Worm (Caenorhabditis elegans) whole organism, L1 larva: ENCODE measurements around the gene mog-4.

ENCODE experiments used
- C04F5.9 ChIP-seq: sonication (generic microtip); optimal IDR thresholded peaks from 2 replicates; lab custom pipeline; 2016; ENCODE audit warnings: missing genetic modification characterization, missing compliant biosample characterization
- F16B12.6 ChIP-seq: fragments of 150-350 bp; optimal IDR thresholded peaks from 2 replicates; lab custom pipeline; 2014; ENCODE audit warnings: missing biosample characterization, missing genetic modification characterization
- alr-1 ChIP-seq: fragments of 200-800 bp; sonication (Bioruptor generic); optimal IDR thresholded peaks from 2 replicates; lab custom pipeline; 2018; ENCODE audit warnings: borderline replicate concordance, mild to moderate bottlenecking, missing genetic modification characterization, missing compliant biosample characterization
- ama-1 ChIP-seq: fragments of 150-350 bp; optimal IDR thresholded peaks from 2 replicates; lab custom pipeline; 2014
- ceh-63 ChIP-seq: fragments of 200-800 bp; sonication (Bioruptor generic); optimal IDR thresholded peaks from 2 replicates; lab custom pipeline; 2018; ENCODE audit warnings: mild to moderate bottlenecking, missing genetic modification characterization, missing compliant biosample characterization
- ceh-8 ChIP-seq: fragments of 200-800 bp; sonication (Bioruptor generic); optimal IDR thresholded peaks from 2 replicates; lab custom pipeline; 2018; ENCODE audit warnings: mild to moderate bottlenecking, missing genetic modification characterization, moderate library complexity, missing compliant biosample characterization
- ceh-82 ChIP-seq, 3 experiments: fragments of 150-350 bp in 1 of 3; sonication (generic microtip) in 2 of 3; optimal IDR thresholded peaks; 2 replicates each; lab custom pipeline; 2014 to 2017; ENCODE audit warnings: missing biosample characterization in 3 of 3, missing genetic modification characterization in 3 of 3
- ceh-90 ChIP-seq: sonication (generic microtip); optimal IDR thresholded peaks from 2 replicates; lab custom pipeline; 2016; ENCODE audit warnings: missing genetic modification characterization, missing compliant biosample characterization
- dpl-1 ChIP-seq, 3 experiments: fragments of 150-350 bp in 2 of 3; sonication (generic microtip) in 1 of 3; optimal IDR thresholded peaks; 2 replicates each; lab custom pipeline; 2014 to 2017; ENCODE audit warnings: missing biosample characterization in 3 of 3, missing genetic modification characterization in 3 of 3, missing genetic modification reagents in 3 of 3
- dsc-1 ChIP-seq: sonication (generic microtip); optimal IDR thresholded peaks from 2 replicates; lab custom pipeline; 2016; ENCODE audit warnings: mild to moderate bottlenecking, missing genetic modification characterization, missing compliant biosample characterization
- egl-27 ChIP-seq, 2 experiments: fragments of 150-350 bp in 1 of 2; sonication (generic microtip); optimal IDR thresholded peaks; 3 replicates each; lab custom pipeline; 2017 to 2018; ENCODE audit warnings: missing biosample characterization in 2 of 2, missing genetic modification characterization in 2 of 2, missing genetic modification reagents in 2 of 2
- fkh-4 ChIP-seq: sonication (generic microtip); optimal IDR thresholded peaks from 2 replicates; lab custom pipeline; 2016; ENCODE audit warnings: missing compliant biosample characterization, missing genetic modification characterization, borderline replicate concordance
- fkh-8 ChIP-seq: sonication (generic microtip); optimal IDR thresholded peaks from 2 replicates; lab custom pipeline; 2016; ENCODE audit warnings: mild to moderate bottlenecking, missing genetic modification characterization, missing compliant biosample characterization
- fos-1 ChIP-seq: fragments of 150-350 bp; optimal IDR thresholded peaks from 2 replicates; lab custom pipeline; 2014; ENCODE audit warnings: missing biosample characterization, missing genetic modification characterization
- hlh-17 ChIP-seq: fragments of 200-800 bp; sonication (Bioruptor generic); optimal IDR thresholded peaks from 2 replicates; lab custom pipeline; 2018; ENCODE audit warnings: missing genetic modification characterization, mild to moderate bottlenecking, missing compliant biosample characterization, moderate library complexity, borderline replicate concordance
- hlh-4 ChIP-seq: sonication (generic microtip); optimal IDR thresholded peaks from 2 replicates; lab custom pipeline; 2016; ENCODE audit warnings: mild to moderate bottlenecking, missing genetic modification characterization, missing compliant biosample characterization
- irx-1 ChIP-seq: sonication (generic microtip); optimal IDR thresholded peaks from 2 replicates; lab custom pipeline; 2016; ENCODE audit warnings: missing genetic modification characterization, missing compliant biosample characterization
- isw-1 ChIP-seq: fragments of 200-800 bp; sonication (Bioruptor generic); IDR thresholded peaks from 2 replicates; pipeline ENCODE4 v1.3.6; 2022; ENCODE audit warnings: missing genetic modification characterization, missing compliant biosample characterization
- lin-13 ChIP-seq: fragments of 150-350 bp; optimal IDR thresholded peaks from 2 replicates; lab custom pipeline; 2014; ENCODE audit warnings: missing biosample characterization, missing genetic modification reagents, missing genetic modification characterization
- lin-14 ChIP-seq: fragments of 200-800 bp; sonication (Bioruptor generic); optimal IDR thresholded peaks from 2 replicates; lab custom pipeline; 2018; ENCODE audit warnings: mild to moderate bottlenecking, missing genetic modification characterization, moderate library complexity, missing compliant biosample characterization
- lin-15B ChIP-seq: fragments of 150-350 bp; sonication (generic microtip); optimal IDR thresholded peaks from 3 replicates; lab custom pipeline; 2014; ENCODE audit warnings: missing biosample characterization, missing genetic modification characterization
- lin-39 ChIP-seq: fragments of 150-350 bp; optimal IDR thresholded peaks from 2 replicates; lab custom pipeline; 2014; ENCODE audit warnings: missing biosample characterization, missing genetic modification reagents, missing genetic modification characterization
- lir-3 ChIP-seq: sonication (generic microtip); optimal IDR thresholded peaks from 2 replicates; lab custom pipeline; 2016; ENCODE audit warnings: mild to moderate bottlenecking, missing genetic modification characterization, moderate library complexity, missing compliant biosample characterization; ENCODE audit not compliant: poor library complexity
- lsy-2 ChIP-seq, 2 experiments: fragments of 150-350 bp; optimal IDR thresholded peaks; 2 replicates each; lab custom pipeline; 2014; ENCODE audit warnings: missing biosample characterization in 2 of 2, missing genetic modification characterization in 2 of 2
- mab-9 ChIP-seq: fragments of 200-800 bp; sonication (Bioruptor generic); IDR thresholded peaks from 2 replicates; pipeline ENCODE4 v1.3.6; 2022; ENCODE audit warnings: missing genetic modification reagents, missing genetic modification characterization, missing compliant biosample characterization
- mdl-1 ChIP-seq, 2 experiments: fragments of 150-350 bp; optimal IDR thresholded peaks; 2 replicates each; lab custom pipeline; 2014 to 2017; ENCODE audit warnings: missing biosample characterization in 2 of 2, missing genetic modification characterization in 2 of 2, inconsistent platforms in 1 of 2
- nhr-11 ChIP-seq: fragments of 150-350 bp; optimal IDR thresholded peaks from 2 replicates; lab custom pipeline; 2014; ENCODE audit warnings: missing biosample characterization, missing genetic modification characterization
- nhr-20 ChIP-seq: sonication (generic microtip); optimal IDR thresholded peaks from 2 replicates; lab custom pipeline; 2016; ENCODE audit warnings: mild to moderate bottlenecking, missing genetic modification characterization, missing compliant biosample characterization
- nhr-47 ChIP-seq: sonication (generic microtip); optimal IDR thresholded peaks from 2 replicates; lab custom pipeline; 2016; ENCODE audit warnings: mild to moderate bottlenecking, missing genetic modification characterization, moderate library complexity, missing compliant biosample characterization
- nhr-71 ChIP-seq: sonication (generic microtip); optimal IDR thresholded peaks from 2 replicates; lab custom pipeline; 2016; ENCODE audit warnings: mild to moderate bottlenecking, missing genetic modification characterization, moderate library complexity, missing compliant biosample characterization
- nhr-76 ChIP-seq: sonication (generic microtip); optimal IDR thresholded peaks from 2 replicates; lab custom pipeline; 2017; ENCODE audit warnings: missing biosample characterization, missing genetic modification characterization
- nhr-77 ChIP-seq: fragments of 150-350 bp; optimal IDR thresholded peaks from 2 replicates; lab custom pipeline; 2014; ENCODE audit warnings: missing biosample characterization, missing genetic modification characterization
- nhr-90 ChIP-seq: sonication (generic microtip); optimal IDR thresholded peaks from 2 replicates; lab custom pipeline; 2016; ENCODE audit warnings: mild to moderate bottlenecking, missing genetic modification characterization, missing compliant biosample characterization; ENCODE audit not compliant: poor library complexity
- pag-3 ChIP-seq: sonication (generic microtip); optimal IDR thresholded peaks from 2 replicates; lab custom pipeline; 2017; ENCODE audit warnings: missing genetic modification characterization, mild to moderate bottlenecking, missing compliant biosample characterization, antibody characterized with exemption, borderline replicate concordance; ENCODE audit not compliant: insufficient read depth
- rnt-1 ChIP-seq: sonication (generic microtip); optimal IDR thresholded peaks from 2 replicates; lab custom pipeline; 2016; ENCODE audit warnings: mild to moderate bottlenecking, missing genetic modification characterization, moderate library complexity, missing compliant biosample characterization
- skn-1 ChIP-seq: fragments of 150-350 bp; optimal IDR thresholded peaks from 2 replicates; lab custom pipeline; 2014; ENCODE audit warnings: missing biosample characterization, missing genetic modification characterization
- snpc-4 ChIP-seq: fragments of 150-350 bp; optimal IDR thresholded peaks from 2 replicates; lab custom pipeline; 2014; ENCODE audit warnings: missing biosample characterization, missing genetic modification characterization
- sptf-1 ChIP-seq: fragments of 150-350 bp; optimal IDR thresholded peaks from 2 replicates; lab custom pipeline; 2014; ENCODE audit warnings: missing biosample characterization, missing genetic modification characterization
- sup-37 ChIP-seq: fragments of 200-800 bp; sonication (Bioruptor generic); optimal IDR thresholded peaks from 2 replicates; lab custom pipeline; 2018; ENCODE audit warnings: mild to moderate bottlenecking, missing genetic modification characterization, missing compliant biosample characterization
- swsn-7 ChIP-seq: sonication (generic microtip); optimal IDR thresholded peaks from 2 replicates; lab custom pipeline; 2016; ENCODE audit warnings: missing genetic modification characterization, missing compliant biosample characterization
- tlp-1 ChIP-seq: fragments of 150-350 bp; optimal IDR thresholded peaks from 2 replicates; lab custom pipeline; 2014; ENCODE audit warnings: missing biosample characterization, missing genetic modification characterization
- unc-30 ChIP-seq: sonication (generic microtip); optimal IDR thresholded peaks from 2 replicates; lab custom pipeline; 2017; ENCODE audit warnings: missing biosample characterization, missing genetic modification characterization
- unc-62 ChIP-seq: fragments of 150-350 bp; optimal IDR thresholded peaks from 2 replicates; lab custom pipeline; 2014; ENCODE audit warnings: missing biosample characterization, missing genetic modification reagents, missing genetic modification characterization
- unc-98 ChIP-seq: fragments of 200-800 bp; sonication (Bioruptor generic); IDR thresholded peaks from 2 replicates; pipeline ENCODE4 v1.3.6; 2022; ENCODE audit warnings: missing genetic modification characterization, missing compliant biosample characterization
- xbp-1 ChIP-seq: sonication (generic microtip); optimal IDR thresholded peaks from 2 replicates; lab custom pipeline; 2016; ENCODE audit warnings: missing genetic modification characterization, missing compliant biosample characterization
- zip-4 ChIP-seq: fragments of 200-800 bp; sonication (Bioruptor generic); optimal IDR thresholded peaks from 2 replicates; lab custom pipeline; 2018; ENCODE audit warnings: mild to moderate bottlenecking, missing genetic modification characterization, moderate library complexity, missing compliant biosample characterization
- ztf-11 ChIP-seq, 2 experiments: sonication (generic microtip); optimal IDR thresholded peaks; 2 replicates each; lab custom pipeline; 2016 to 2017; ENCODE audit warnings: missing genetic modification characterization in 2 of 2, missing biosample characterization in 1 of 2, missing compliant biosample characterization in 1 of 2

mog-4 gene

ce11 chrII:14593281-14593680 is 31.9 kb upstream of the mog-4 start, which contains the start of gene catp-4:
Gene catp-4, plus strand, starts transcription at chrII:14593581.
- no peak for TF ChIP-seq unc-30
- no peak for TF ChIP-seq sup-37 (GFP tag; lab: Kevin White, UChicago)
- TF ChIP-seq lir-3 (tag; lab: Kevin White, UChicago): no peak
- TF ChIP-seq unc-98 (GFP tag; lab: Robert Waterston, UW): no peak
- no peak for TF ChIP-seq unc-62 (GFP tag; lab: Kevin White, UChicago)
- no peak for TF ChIP-seq irx-1 (tag; lab: Kevin White, UChicago)
- TF ChIP-seq hlh-4 (tag; lab: Kevin White, UChicago): no peak
- TF ChIP-seq sptf-1 (tag; lab: Kevin White, UChicago): no peak
- TF ChIP-seq ceh-90 (tag; lab: Kevin White, UChicago): no peak
- no peak for TF ChIP-seq xbp-1
- no peak for TF ChIP-seq lin-14 (GFP tag; lab: Kevin White, UChicago)
- TF ChIP-seq mdl-1 (tag; optimal IDR thresholded peaks at IDR 0.05; lab: Kevin White, UChicago): no peak
- no peak for TF ChIP-seq lsy-2 (tag; optimal IDR thresholded peaks at IDR 0.05; lab: Kevin White, UChicago)
- TF ChIP-seq dpl-1 (GFP tag; optimal IDR thresholded peaks at IDR 0.05; lab: Kevin White, UChicago): no peak
- no peak for TF ChIP-seq ztf-11 (tag; optimal IDR thresholded peaks at IDR 0.05; lab: Kevin White, UChicago)
- no peak for TF ChIP-seq dsc-1
- no peak for TF ChIP-seq hlh-17 (GFP tag; lab: Kevin White, UChicago)
- no peak for TF ChIP-seq nhr-77 (tag; lab: Kevin White, UChicago)

- TF ChIP-seq dsc-1: no peak
- no peak for TF ChIP-seq ztf-11 (tag; optimal IDR thresholded peaks at IDR 0.05; lab: Kevin White, UChicago)
- no peak for TF ChIP-seq unc-30
- no peak for TF ChIP-seq nhr-20 (tag; lab: Kevin White, UChicago)
- TF ChIP-seq egl-27 (tag; optimal IDR thresholded peaks at IDR 0.05; lab: Kevin White, UChicago): no peak
- peak; percentile 37 for TF ChIP-seq lin-14 (GFP tag; lab: Kevin White, UChicago)
- TF ChIP-seq lin-15B: no peak
- TF ChIP-seq C04F5.9 (tag; lab: Kevin White, UChicago): no peak
- peak; percentile 38 for TF ChIP-seq nhr-11 (tag; lab: Kevin White, UChicago)
- no peak for TF ChIP-seq lin-13 (GFP tag; lab: Kevin White, UChicago)
- TF ChIP-seq ceh-63 (GFP tag; lab: Kevin White, UChicago): no peak
- TF ChIP-seq isw-1: no peak
- TF ChIP-seq alr-1 (tag; lab: Kevin White, UChicago): no peak
- no peak for TF ChIP-seq ceh-82 (tag; optimal IDR thresholded peaks at IDR 0.05; lab: Kevin White, UChicago)
- TF ChIP-seq nhr-47 (tag; lab: Kevin White, UChicago): no peak
- TF ChIP-seq lin-39 (tag; lab: Kevin White, UChicago): no peak
- TF ChIP-seq, all 84 proteins: peak for 2
Observed at ce11 chrII:14592629-14593028, 31.2 kb upstream of the mog-4 start.

DNA sequence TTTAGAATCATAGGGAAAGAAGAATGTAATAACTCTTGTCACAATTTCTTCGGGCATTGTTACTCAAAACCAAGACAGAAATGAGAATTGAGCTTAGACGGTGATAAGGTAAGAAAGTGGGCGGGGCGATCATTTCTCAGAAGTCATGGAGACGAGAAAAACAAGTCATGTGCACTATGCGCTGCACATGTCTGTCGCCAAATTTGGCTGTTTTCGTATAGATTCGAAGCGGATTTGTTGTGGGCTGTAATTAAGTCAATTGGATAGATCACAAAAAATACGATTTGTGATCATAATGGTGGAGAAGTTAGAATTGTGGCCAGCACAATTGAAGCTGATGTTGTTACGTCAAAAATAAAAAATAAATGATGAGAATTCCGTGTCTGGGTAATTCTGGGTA is 30.3 kb upstream of the mog-4 start, which contains the start of gene C01G12.7:
TSS of gene C01G12.7 (minus strand) at position 195 of the 400 bp plus-strand sequence.
- no peak for TF ChIP-seq nhr-90
- peak; percentile 79 for TF ChIP-seq fkh-8 (tag; lab: Kevin White, UChicago)
- TF ChIP-seq nhr-20 (tag; lab: Kevin White, UChicago): peak; percentile 12
- TF ChIP-seq xbp-1: no peak
- no peak for TF ChIP-seq skn-1 (tag; lab: Kevin White, UChicago)
- TF ChIP-seq nhr-71 (tag; lab: Kevin White, UChicago): peak; percentile 61
- TF ChIP-seq mab-9: no peak
- TF ChIP-seq lin-39 (tag; lab: Kevin White, UChicago): no peak
- no peak for TF ChIP-seq lin-15B
- TF ChIP-seq ztf-11 (tag; optimal IDR thresholded peaks at IDR 0.05; lab: Kevin White, UChicago): no peak
- no peak for TF ChIP-seq lir-3 (tag; lab: Kevin White, UChicago)
- no peak for TF ChIP-seq dsc-1
- TF ChIP-seq ceh-8 (GFP tag; lab: Kevin White, UChicago): no peak
- no peak for TF ChIP-seq rnt-1 (tag; lab: Kevin White, UChicago)
- no peak for TF ChIP-seq pag-3 (tag; lab: Kevin White, UChicago)
- no peak for TF ChIP-seq zip-4 (GFP tag; lab: Kevin White, UChicago)
- no peak for TF ChIP-seq fkh-4 (tag; lab: Kevin White, UChicago)
- peak; percentile 18 for TF ChIP-seq swsn-7 (tag; lab: Kevin White, UChicago)
- TF ChIP-seq F16B12.6: no peak
- TF ChIP-seq ama-1 (lab: Kevin White, UChicago): no peak
- no peak for TF ChIP-seq snpc-4 (tag; lab: Kevin White, UChicago)
- TF ChIP-seq tlp-1 (tag; lab: Kevin White, UChicago): no peak
- no peak for TF ChIP-seq isw-1
- TF ChIP-seq nhr-76: no peak
- TF ChIP-seq fos-1 (tag; lab: Kevin White, UChicago): no peak
